Worm (Caenorhabditis elegans) whole organism, L1 larva: Measurements from ENCODE around the gene madf-9.

Experiments used
- aly-2 ChIP-seq: fragments of 150-350 bp; optimal IDR thresholded peaks from 2 replicates; lab custom pipeline; 2014; ENCODE audit warnings: missing biosample characterization, missing genetic modification characterization
- elt-2 ChIP-seq: sonication (generic microtip); optimal IDR thresholded peaks from 2 replicates; lab custom pipeline; 2016; ENCODE audit warnings: missing genetic modification characterization, mild to moderate bottlenecking, inconsistent platforms, missing compliant biosample characterization, missing genetic modification reagents
- fos-1 ChIP-seq: fragments of 150-350 bp; optimal IDR thresholded peaks from 2 replicates; lab custom pipeline; 2014; ENCODE audit warnings: missing biosample characterization, missing genetic modification characterization
- nhr-11 ChIP-seq: fragments of 150-350 bp; optimal IDR thresholded peaks from 2 replicates; lab custom pipeline; 2014; ENCODE audit warnings: missing biosample characterization, missing genetic modification characterization
- nhr-12 ChIP-seq: sonication (generic microtip); optimal IDR thresholded peaks from 2 replicates; lab custom pipeline; 2017; ENCODE audit warnings: missing biosample characterization, missing genetic modification characterization
- pag-3 ChIP-seq: sonication (generic microtip); optimal IDR thresholded peaks from 2 replicates; lab custom pipeline; 2017; ENCODE audit warnings: missing genetic modification characterization, mild to moderate bottlenecking, missing compliant biosample characterization, antibody characterized with exemption, borderline replicate concordance; ENCODE audit not compliant: insufficient read depth
- tbx-2 ChIP-seq: sonication (generic microtip); optimal IDR thresholded peaks from 2 replicates; lab custom pipeline; 2016; ENCODE audit warnings: missing genetic modification characterization, missing compliant biosample characterization
- zag-1 ChIP-seq: fragments of 150-350 bp; optimal IDR thresholded peaks from 2 replicates; lab custom pipeline; 2014; ENCODE audit warnings: missing biosample characterization, missing genetic modification characterization

DNA sequence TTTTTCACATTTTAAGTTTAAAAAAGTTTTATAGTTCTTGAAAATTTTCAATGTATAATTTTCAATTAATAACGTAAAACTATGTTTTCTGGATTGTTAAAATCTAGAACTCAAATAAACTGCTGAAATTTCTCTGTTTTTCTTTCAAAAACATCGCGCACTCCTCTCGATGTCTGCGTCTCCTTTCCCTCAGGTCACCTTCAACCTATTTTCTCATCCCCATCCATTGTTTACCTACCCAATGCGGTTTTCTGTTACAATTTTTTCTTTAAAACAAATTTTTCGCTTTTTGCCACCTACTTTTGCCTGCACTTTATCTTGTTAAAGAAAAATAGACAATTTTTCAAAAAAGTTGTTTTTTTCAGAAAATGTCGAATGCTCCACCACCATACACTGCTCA, 3.6 kb upstream of the madf-9 start, which contains the start of gene ZC416.2:
- TF ChIP-seq fos-1 (tag; lab: Kevin White, UChicago) (no peak), tbx-2 (no peak), pag-3 (tag; lab: Kevin White, UChicago) (peak; percentile 23), elt-2 (tag; lab: Kevin White, UChicago) (no peak), aly-2 (tag; lab: Kevin White, UChicago) (no peak), nhr-11 (tag; lab: Kevin White, UChicago) (no peak), zag-1 (tag; lab: Kevin White, UChicago) (no peak), nhr-12 (no peak)
